Worm (Caenorhabditis elegans): ENCODE results near the gene nhr-272.

nhr-272 gene

ce11 chrX:12749530-12750240, 45.1 kb upstream of the nhr-272 start, which contains the start of gene pgp-14:
Gene pgp-14, minus strand, starts transcription at chrX:12749580.
- TF ChIP-seq sdc-2 (tag; optimal IDR thresholded peaks at IDR 0.05) (peak; percentile 1), tbx-7 (tag; optimal IDR thresholded peaks at IDR 0.05) (no peak)

- TF ChIP-seq odd-2 (tag; optimal IDR thresholded peaks at IDR 0.05) (no peak), unc-55 (GFP tag; optimal IDR thresholded peaks at IDR 0.05) (no peak), mec-3 (tag; optimal IDR thresholded peaks at IDR 0.05; ENCODE audit: borderline replicate concordance) (no peak), hlh-30 (tag; optimal IDR thresholded peaks at IDR 0.05; ENCODE audit: insufficient read depth) (no peak), gmeb-2 (tag; optimal IDR thresholded peaks at IDR 0.05) (no peak), sox-2 (GFP tag; IDR thresholded peaks at IDR 0.05) (no peak), ceh-19 (GFP tag; optimal IDR thresholded peaks at IDR 0.05) (no peak), fkh-6 (tag; optimal IDR thresholded peaks at IDR 0.05) (no peak), ceh-45 (GFP tag; IDR thresholded peaks at IDR 0.05) (no peak), ceh-2 (tag; optimal IDR thresholded peaks at IDR 0.05) (no peak), nfya-1 (tag; optimal IDR thresholded peaks at IDR 0.05) (no peak), ceh-9 (tag; optimal IDR thresholded peaks at IDR 0.05) (no peak), ceh-22 (tag; optimal IDR thresholded peaks at IDR 0.05) (no peak), hlh-15 (tag; optimal IDR thresholded peaks at IDR 0.05) (no peak)
Observed at ce11 chrX:12738454-12738853, 33.8 kb upstream of the nhr-272 start, which contains the start of gene pgp-13. Gene pgp-13, plus strand, starts transcription at chrX:12738754.

- TF ChIP-seq syd-9 (tag; optimal IDR thresholded peaks at IDR 0.05), result no peak
- TF ChIP-seq K09A11.1 (tag; optimal IDR thresholded peaks at IDR 0.05; ENCODE audit: insufficient read depth), result no peak
- no peak for TF ChIP-seq nhr-11 (tag; optimal IDR thresholded peaks at IDR 0.05)
- TF ChIP-seq gmeb-2 (tag; optimal IDR thresholded peaks at IDR 0.05), result no peak
- TF ChIP-seq ceh-19 (GFP tag; optimal IDR thresholded peaks at IDR 0.05), result no peak
Observed at ce11 chrX:12731188-12731857, 26.7 kb upstream of the nhr-272 start, which contains the start of gene pgp-12. Gene pgp-12, plus strand, starts transcription at chrX:12731807.

ce11 chrX:12730075-12730474, 25.5 kb upstream of the nhr-272 start:
- TF ChIP-seq ceh-31 (tag; optimal IDR thresholded peaks at IDR 0.05), result no peak
- TF ChIP-seq sdc-2 (tag; optimal IDR thresholded peaks at IDR 0.05), result peak; percentile 96
- peak; percentile 11 for TF ChIP-seq elt-2 (tag; optimal IDR thresholded peaks at IDR 0.05)

- TF ChIP-seq C08G9.2 (tag; optimal IDR thresholded peaks at IDR 0.05) (no peak), pha-4 (tag; optimal IDR thresholded peaks at IDR 0.05) (no peak), tbx-2 (tag; optimal IDR thresholded peaks at IDR 0.05) (no peak), Y22D7AL.16 (tag; optimal IDR thresholded peaks at IDR 0.05) (no peak), lin-11 (tag; optimal IDR thresholded peaks at IDR 0.05) (no peak), pha-2 (tag; optimal IDR thresholded peaks at IDR 0.05) (no peak), hlh-6 (tag; optimal IDR thresholded peaks at IDR 0.05) (no peak), ceh-19 (GFP tag; optimal IDR thresholded peaks at IDR 0.05) (no peak), ceh-6 (GFP tag; optimal IDR thresholded peaks at IDR 0.05) (no peak), hlh-30 (tag; optimal IDR thresholded peaks at IDR 0.05; ENCODE audit: insufficient read depth) (no peak), T23F11.4 (GFP tag; optimal IDR thresholded peaks at IDR 0.05) (no peak)
Observed at ce11 chrX:12726129-12726528, 21.5 kb upstream of the nhr-272 start.

ce11 chrX:12721429-12721828, 16.8 kb upstream of the nhr-272 start:
- TF ChIP-seq ceh-6 (GFP tag; optimal IDR thresholded peaks at IDR 0.05) (no peak), fkh-6 (tag; optimal IDR thresholded peaks at IDR 0.05) (no peak), unc-55 (GFP tag; optimal IDR thresholded peaks at IDR 0.05) (no peak), ceh-48 (tag; optimal IDR thresholded peaks at IDR 0.05) (no peak), odd-2 (tag; optimal IDR thresholded peaks at IDR 0.05) (no peak), hlh-15 (tag; optimal IDR thresholded peaks at IDR 0.05) (no peak), lim-6 (tag; optimal IDR thresholded peaks at IDR 0.05) (no peak), rnt-1 (tag; optimal IDR thresholded peaks at IDR 0.05) (no peak), nfya-1 (tag; optimal IDR thresholded peaks at IDR 0.05) (no peak), eyg-1 (tag; optimal IDR thresholded peaks at IDR 0.05) (no peak), ceh-2 (tag; optimal IDR thresholded peaks at IDR 0.05) (no peak), pat-9 (tag; optimal IDR thresholded peaks at IDR 0.05) (no peak), elt-4 (tag; optimal IDR thresholded peaks at IDR 0.05) (no peak), ceh-18 (tag; optimal IDR thresholded peaks at IDR 0.05) (no peak)

Data from whole organism, late embryonic.